Worm (Caenorhabditis elegans): ENCODE data around the gene sma-9.

The sma-9 gene

DNA sequence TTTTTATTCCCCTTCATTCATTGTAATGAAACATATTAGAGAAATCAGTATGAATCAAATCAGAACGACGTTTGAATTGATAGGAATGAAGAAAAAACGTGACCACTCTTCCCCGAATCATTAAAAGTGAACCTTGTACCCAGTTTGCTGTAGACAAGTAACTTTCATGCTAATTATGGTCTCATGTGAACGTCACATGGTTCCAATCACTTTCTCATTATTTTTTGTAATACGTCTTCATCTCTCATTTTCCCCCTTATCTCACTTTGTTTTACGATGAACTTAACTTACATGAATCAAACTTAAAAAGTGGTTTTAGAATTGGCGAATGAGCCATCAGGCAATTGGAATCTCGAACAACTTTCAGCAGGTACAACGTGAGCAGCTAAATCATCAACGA is 3.7 kb downstream of the sma-9 start:
- no peak for TF ChIP-seq lsy-2 (tag; optimal IDR thresholded peaks at IDR 0.05)
- TF ChIP-seq nhr-237 (tag; optimal IDR thresholded peaks at IDR 0.05) = no peak
- no peak for TF ChIP-seq cnd-1 (tag; optimal IDR thresholded peaks at IDR 0.05)
- no peak for TF ChIP-seq tbx-8 (GFP tag; optimal IDR thresholded peaks at IDR 0.05)
- TF ChIP-seq nhr-28 (tag; optimal IDR thresholded peaks at IDR 0.05) = no peak

- TF ChIP-seq mls-2 (tag; optimal IDR thresholded peaks at IDR 0.05) = no peak
- no peak for TF ChIP-seq ham-2 (GFP tag; optimal IDR thresholded peaks at IDR 0.05)
- no peak for TF ChIP-seq unc-39 (tag; optimal IDR thresholded peaks at IDR 0.05)
- TF ChIP-seq nhr-237 (tag; optimal IDR thresholded peaks at IDR 0.05) = no peak
- no peak for TF ChIP-seq elt-1 (tag; optimal IDR thresholded peaks at IDR 0.05; ENCODE audit: borderline replicate concordance, insufficient read depth)
- no peak for TF ChIP-seq nhr-2 (tag; optimal IDR thresholded peaks at IDR 0.05)
- no peak for TF ChIP-seq ceh-43 (GFP tag; optimal IDR thresholded peaks at IDR 0.05)
- TF ChIP-seq unc-120 (tag; optimal IDR thresholded peaks at IDR 0.05; ENCODE audit: poor library complexity, severe bottlenecking) = no peak
- TF ChIP-seq bed-3 (GFP tag; optimal IDR thresholded peaks at IDR 0.05) = no peak
- no peak for TF ChIP-seq zip-8 (tag; optimal IDR thresholded peaks at IDR 0.05)
- TF ChIP-seq lsy-2 (tag; optimal IDR thresholded peaks at IDR 0.05) = no peak
Measured at ce11 chrX:10774865-10775264, 5.8 kb downstream of the sma-9 start.

ce11 chrX:10780542-10781266 is 11.6 kb downstream of the sma-9 start:
- no peak for TF ChIP-seq zip-8 (tag; optimal IDR thresholded peaks at IDR 0.05)
- no peak for TF ChIP-seq flh-1 (GFP tag; optimal IDR thresholded peaks at IDR 0.05)
- no peak for TF ChIP-seq cnd-1 (tag; optimal IDR thresholded peaks at IDR 0.05)
- no peak for TF ChIP-seq nhr-12 (tag; optimal IDR thresholded peaks at IDR 0.05)
- no peak for TF ChIP-seq pha-4 (tag; optimal IDR thresholded peaks at IDR 0.05)
- TF ChIP-seq ceh-83 (GFP tag; optimal IDR thresholded peaks at IDR 0.05) = no peak
- TF ChIP-seq mab-5 (tag; optimal IDR thresholded peaks at IDR 0.05) = no peak
- TF ChIP-seq elt-3 (tag; optimal IDR thresholded peaks at IDR 0.05) = no peak
- no peak for TF ChIP-seq snpc-4 (tag; optimal IDR thresholded peaks at IDR 0.05)
- TF ChIP-seq ztf-11 (tag; optimal IDR thresholded peaks at IDR 0.05) = no peak
- TF ChIP-seq mls-2 (tag; optimal IDR thresholded peaks at IDR 0.05) = no peak

DNA sequence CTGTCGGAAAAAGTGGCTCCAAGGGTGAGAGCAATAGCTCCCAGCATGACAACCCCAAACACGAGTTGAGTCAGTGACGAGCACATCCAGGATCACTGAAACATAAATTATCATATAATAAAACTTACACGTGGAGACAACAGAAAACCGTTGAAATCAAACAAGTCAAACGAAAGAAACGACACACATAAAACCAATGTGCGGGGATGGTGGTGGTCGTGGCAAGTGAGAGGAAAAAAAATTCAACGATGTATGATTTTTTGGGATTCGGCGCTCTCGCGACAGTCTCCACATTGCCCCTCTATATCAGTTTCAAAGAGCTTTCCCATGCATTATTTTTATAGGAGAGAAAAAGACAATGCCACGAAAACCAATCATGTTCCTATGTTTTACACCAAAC is 14.7 kb downstream of the sma-9 start, which contains the start of gene clc-4:
TSS of gene clc-4 (minus strand) at position 101 of the 400 bp plus-strand sequence.
- no peak for TF ChIP-seq unc-120 (tag; optimal IDR thresholded peaks at IDR 0.05; ENCODE audit: poor library complexity, severe bottlenecking)

- TF ChIP-seq drap-1 (GFP tag; optimal IDR thresholded peaks at IDR 0.05) = no peak
- no peak for TF ChIP-seq ceh-39 (tag; optimal IDR thresholded peaks at IDR 0.05)
- TF ChIP-seq ceh-83 (GFP tag; optimal IDR thresholded peaks at IDR 0.05) = no peak
- no peak for TF ChIP-seq nhr-237 (tag; optimal IDR thresholded peaks at IDR 0.05)
- TF ChIP-seq nhr-2 (tag; optimal IDR thresholded peaks at IDR 0.05) = no peak
- TF ChIP-seq lsy-2 (tag; optimal IDR thresholded peaks at IDR 0.05) = no peak
- TF ChIP-seq mls-2 (tag; optimal IDR thresholded peaks at IDR 0.05) = no peak
- TF ChIP-seq bed-3 (GFP tag; optimal IDR thresholded peaks at IDR 0.05) = no peak
- no peak for TF ChIP-seq lin-32 (GFP tag; optimal IDR thresholded peaks at IDR 0.05)
- TF ChIP-seq unc-62 (GFP tag; optimal IDR thresholded peaks at IDR 0.05) = no peak
- TF ChIP-seq ces-1 (GFP tag; optimal IDR thresholded peaks at IDR 0.05) = no peak
- no peak for TF ChIP-seq nhr-76 (tag; optimal IDR thresholded peaks at IDR 0.05)
- no peak for TF ChIP-seq ham-2 (GFP tag; optimal IDR thresholded peaks at IDR 0.05)
- no peak for TF ChIP-seq flh-1 (GFP tag; optimal IDR thresholded peaks at IDR 0.05)
- TF ChIP-seq ceh-43 (GFP tag; optimal IDR thresholded peaks at IDR 0.05) = no peak
- TF ChIP-seq tbx-8 (GFP tag; optimal IDR thresholded peaks at IDR 0.05) = no peak
Measured at ce11 chrX:10787203-10787602, 18.1 kb downstream of the sma-9 start, which contains the start of gene ttr-14. Gene ttr-14, plus strand, starts transcription at chrX:10787503.

DNA sequence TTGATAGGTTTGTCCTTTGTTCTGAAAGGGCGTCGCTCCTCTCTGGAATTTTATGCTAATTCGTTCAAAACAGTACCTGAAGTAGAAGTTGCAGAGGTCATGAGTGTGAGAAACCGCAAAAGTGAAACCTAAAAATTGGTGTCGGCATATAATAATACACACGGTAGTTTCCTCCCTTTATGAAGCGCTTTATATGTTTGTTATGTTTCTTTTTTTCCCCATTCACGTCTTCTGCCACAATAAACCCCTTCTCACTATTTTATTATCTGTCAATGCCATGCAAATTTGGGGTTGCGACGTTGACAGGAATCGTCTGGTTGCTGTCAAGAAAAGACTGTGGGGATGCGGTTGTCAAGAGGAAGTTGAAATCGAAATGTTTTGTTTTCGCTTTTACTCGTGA is 23.4 kb downstream of the sma-9 start, which contains the start of gene vap-2:
TSS of gene vap-2 (minus strand) at position 101 of the 400 bp plus-strand sequence.
- TF ChIP-seq M03D4.4 (tag; optimal IDR thresholded peaks at IDR 0.05) = no peak
- TF ChIP-seq nhr-28 (tag; optimal IDR thresholded peaks at IDR 0.05) = no peak
- no peak for TF ChIP-seq flh-1 (GFP tag; optimal IDR thresholded peaks at IDR 0.05)
- TF ChIP-seq unc-39 (tag; optimal IDR thresholded peaks at IDR 0.05) = no peak
- TF ChIP-seq unc-120 (tag; optimal IDR thresholded peaks at IDR 0.05; ENCODE audit: poor library complexity, severe bottlenecking) = no peak
- TF ChIP-seq bed-3 (GFP tag; optimal IDR thresholded peaks at IDR 0.05) = no peak
- no peak for TF ChIP-seq nhr-237 (tag; optimal IDR thresholded peaks at IDR 0.05)
- no peak for TF ChIP-seq hlh-1 (tag; optimal IDR thresholded peaks at IDR 0.05)
- no peak for TF ChIP-seq nhr-2 (tag; optimal IDR thresholded peaks at IDR 0.05)
- no peak for TF ChIP-seq ceh-83 (GFP tag; optimal IDR thresholded peaks at IDR 0.05)

Data from whole organism, mixed stage, embryonic.